Fruit fly (Drosophila melanogaster): ENCODE measurements around the gene Cox11.
A peak's percentile ranks its signal among the peaks of the same experiment; 100 is the strongest.

The Cox11 gene

DNA sequence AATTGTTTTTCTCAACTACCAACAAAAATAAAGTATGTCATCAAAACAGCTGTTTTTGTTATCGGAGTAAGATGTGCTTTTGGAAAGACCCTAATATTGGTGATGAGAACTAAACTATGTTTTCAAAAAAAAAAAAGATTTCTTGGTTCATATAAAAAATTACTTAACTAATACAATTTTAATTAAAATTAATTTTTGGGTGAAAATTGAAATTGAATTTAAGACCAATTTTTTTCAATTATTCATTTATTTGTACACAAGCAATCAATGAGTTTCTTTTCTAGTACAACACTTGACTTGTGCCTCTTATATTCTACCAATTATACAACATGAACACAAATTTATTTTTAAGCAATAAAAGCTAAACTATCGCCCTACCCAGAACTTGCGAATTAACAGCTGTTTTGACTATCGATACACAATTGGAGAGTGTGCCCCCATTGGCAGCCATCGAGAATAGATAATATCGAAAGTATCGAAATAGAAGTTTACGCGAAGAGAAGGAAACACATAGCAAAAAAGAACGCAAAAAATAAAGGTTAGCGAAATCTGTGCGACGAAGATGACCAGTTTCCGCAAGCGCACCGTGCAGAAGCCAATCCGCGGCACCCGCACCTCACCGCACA, 2.8 kb upstream of the Cox11 start, which contains the start of the genes Vps52 and Elp4 (continued):
- TF ChIP-seq CG13775 (GFP tag; optimal IDR thresholded peaks at IDR 0.05), result peak; percentile 81
- TF ChIP-seq pzg (GFP tag; optimal IDR thresholded peaks at IDR 0.05), result peak; percentile 50
- peak; percentile 19 for TF ChIP-seq CG15073 (GFP tag; optimal IDR thresholded peaks at IDR 0.05)
- peak; percentile 75 for TF ChIP-seq Atf6 (GFP tag; IDR thresholded peaks at IDR 0.05)
- TF ChIP-seq sens (GFP tag), result peak; percentile 93
- peak; percentile 80 for TF ChIP-seq BEAF-32 (GFP tag; optimal IDR thresholded peaks at IDR 0.05)
- TF ChIP-seq pan (optimal IDR thresholded peaks at IDR 0.05), result no peak
- peak in 1 of 2 experiments; percentile 76 for TF ChIP-seq pan (GFP tag; optimal IDR thresholded peaks at IDR 0.05 in 1 of 2, IDR thresholded peaks at IDR 0.05 in 1 of 2)
- peak; percentile 49 for TF ChIP-seq CG34376 (GFP tag; optimal IDR thresholded peaks at IDR 0.05)
- TF ChIP-seq zen (tag; optimal IDR thresholded peaks at IDR 0.05), result peak; percentile 71
- peak; percentile 36; the same call in 1 of the 2 replicates for TF ChIP-seq peb (GFP tag; IDR thresholded peaks at IDR 0.05)
- TF ChIP-seq bab2 (GFP tag; optimal IDR thresholded peaks at IDR 0.05), result peak; percentile 49
- TF ChIP-seq CG12769 (tag; optimal IDR thresholded peaks at IDR 0.05), result no peak
- peak; percentile 50 for TF ChIP-seq Spps (tag; optimal IDR thresholded peaks at IDR 0.05)
- TF ChIP-seq CG3407 (GFP tag; optimal IDR thresholded peaks at IDR 0.05), result no peak
- TF ChIP-seq CG2120 (GFP tag; optimal IDR thresholded peaks at IDR 0.05), result peak; percentile 84
- peak; percentile 8 for TF ChIP-seq CG10462 (GFP tag; optimal IDR thresholded peaks at IDR 0.05)
- no peak for TF ChIP-seq salm (tag; optimal IDR thresholded peaks at IDR 0.05)
- TF ChIP-seq luna (GFP tag; optimal IDR thresholded peaks at IDR 0.05), result no peak
- peak; percentile 76 for TF ChIP-seq B-H2 (GFP tag; optimal IDR thresholded peaks at IDR 0.05)
- no peak for TF ChIP-seq dmrt99B (tag; optimal IDR thresholded peaks at IDR 0.05)
- no peak for TF ChIP-seq CG6175 (GFP tag; IDR thresholded peaks at IDR 0.05)
- peak; percentile 79 for TF ChIP-seq Sry-β (GFP tag; optimal IDR thresholded peaks at IDR 0.05)
- peak; percentile 71 for TF ChIP-seq Bgb (GFP tag; IDR thresholded peaks at IDR 0.05; ENCODE audit: partially characterized antibody)
- TF ChIP-seq zen2 (GFP tag; IDR thresholded peaks at IDR 0.05; ENCODE audit: partially characterized antibody), result peak; percentile 64; the same call in 2 of the 3 replicates
- TF ChIP-seq slp2 (GFP tag; optimal IDR thresholded peaks at IDR 0.05), result no peak
- TF ChIP-seq CG10654 (GFP tag; optimal IDR thresholded peaks at IDR 0.05), result peak; percentile 65
- peak; percentile 48 for TF ChIP-seq p53 (GFP tag; optimal IDR thresholded peaks at IDR 0.05)
- peak; percentile 51 for TF ChIP-seq cato (GFP tag; optimal IDR thresholded peaks at IDR 0.05; ENCODE audit: borderline replicate concordance)
- TF ChIP-seq CG6654 (GFP tag; optimal IDR thresholded peaks at IDR 0.05), result peak; percentile 29
- peak; percentile 32 for TF ChIP-seq ewg (GFP tag; optimal IDR thresholded peaks at IDR 0.05)
- no peak for TF ChIP-seq ATbp (GFP tag; optimal IDR thresholded peaks at IDR 0.05)
- TF ChIP-seq pnt (GFP tag; optimal IDR thresholded peaks at IDR 0.05), result peak; percentile 20
- TF ChIP-seq croc (GFP tag; conservative IDR thresholded peaks at IDR 0.05), result no peak
- TF ChIP-seq Mad (GFP tag; optimal IDR thresholded peaks at IDR 0.05), result peak; percentile 12
- TF ChIP-seq dan (GFP tag; IDR thresholded peaks at IDR 0.05), result no peak
- peak; percentile 47; the same call in 1 of the 3 replicates for TF ChIP-seq CG2889 (GFP tag; IDR thresholded peaks at IDR 0.05)
- peak; percentile 35 for TF ChIP-seq CG10431 (GFP tag; optimal IDR thresholded peaks at IDR 0.05)
- no peak for TF ChIP-seq Trl (optimal IDR thresholded peaks at IDR 0.05)
- TF ChIP-seq Trl (GFP tag; optimal IDR thresholded peaks at IDR 0.05), result peak; percentile 22
- peak; percentile 70 for TF ChIP-seq vvl (GFP tag; IDR thresholded peaks at IDR 0.05)
- TF ChIP-seq ase (GFP tag; IDR thresholded peaks at IDR 0.05), result peak; percentile 40; the same call in 1 of the 3 replicates
- peak; percentile 16 for TF ChIP-seq BtbVII (GFP tag; optimal IDR thresholded peaks at IDR 0.05)
- peak; percentile 68 for TF ChIP-seq psq (GFP tag; optimal IDR thresholded peaks at IDR 0.05)
- peak; percentile 73 for TF ChIP-seq CG3847 (GFP tag; IDR thresholded peaks at IDR 0.05)
- peak; percentile 65 for TF ChIP-seq CG9437 (GFP tag; optimal IDR thresholded peaks at IDR 0.05)
- peak; percentile 34 for TF ChIP-seq NC2β (GFP tag; optimal IDR thresholded peaks at IDR 0.05)
- peak; percentile 64 for TF ChIP-seq NfI (GFP tag; optimal IDR thresholded peaks at IDR 0.05)
- peak; percentile 83 for TF ChIP-seq HLH4C (GFP tag; IDR thresholded peaks at IDR 0.05; ENCODE audit: partially characterized antibody)
- peak; percentile 80 for TF ChIP-seq Abd-B (GFP tag; optimal IDR thresholded peaks at IDR 0.05)

Data from whole organism, embryonic.